Worm (Caenorhabditis elegans): ENCODE results near the gene F26F4.6.

F26F4.6 gene

DNA sequence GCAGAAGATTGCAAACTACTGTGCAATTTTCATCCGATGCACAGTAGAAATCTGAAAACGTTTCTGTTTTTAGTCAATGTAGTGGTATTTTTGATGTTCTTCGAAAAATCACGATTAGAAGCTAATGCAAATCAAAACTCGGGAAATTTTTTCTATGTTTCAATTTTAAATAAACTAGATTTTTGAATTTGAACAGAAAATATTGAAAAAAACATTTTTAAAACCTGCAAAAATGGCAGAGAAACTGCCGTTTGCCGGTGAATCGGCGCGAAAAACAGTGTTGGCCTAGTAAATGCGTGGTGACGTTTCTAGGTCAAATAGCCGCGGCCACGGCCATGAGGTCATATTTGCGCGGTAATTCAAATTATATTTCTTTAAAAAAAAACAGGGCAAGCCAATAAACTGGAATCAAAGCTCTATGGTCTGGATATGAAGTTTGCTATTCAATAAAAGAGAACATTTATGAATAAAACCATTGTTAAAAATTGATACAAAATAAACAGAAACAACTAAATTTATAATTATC lies 36.8 kb upstream of the F26F4.6 start, which contains the start of gene set-2 (continued):
- TF ChIP-seq akir-1 (GFP tag; optimal IDR thresholded peaks at IDR 0.05) (no peak), unc-62 (GFP tag; optimal IDR thresholded peaks at IDR 0.05) (no peak), ceh-79 (tag; optimal IDR thresholded peaks at IDR 0.05) (no peak), sdz-38 (tag; optimal IDR thresholded peaks at IDR 0.05) (no peak), attf-6 (GFP tag; IDR thresholded peaks at IDR 0.05) (peak; percentile 29; the same call in 1 of the 2 replicates), ZK185.1 (tag; optimal IDR thresholded peaks at IDR 0.05; ENCODE audit: poor library complexity, severe bottlenecking) (peak; percentile 93), Y95B8A.8 (GFP tag; IDR thresholded peaks at IDR 0.05) (peak; percentile 89), xnd-1 (tag; optimal IDR thresholded peaks at IDR 0.05) (peak; percentile 58), pha-4 (tag; optimal IDR thresholded peaks at IDR 0.05) (no peak), K11D2.4 (GFP tag; IDR thresholded peaks at IDR 0.05) (peak; percentile 58; the same call in 1 of the 2 replicates), F52B5.7 (tag; optimal IDR thresholded peaks at IDR 0.05) (no peak), Y53G8AR.9 (GFP tag; conservative IDR thresholded peaks at IDR 0.05) (peak; percentile 51; the same call in 1 of the 2 replicates), let-526 (GFP tag; IDR thresholded peaks at IDR 0.05) (peak; percentile 86), aptf-3 (GFP tag; IDR thresholded peaks at IDR 0.05) (no peak), mxl-1 (tag; optimal IDR thresholded peaks at IDR 0.05) (no peak), egl-44 (GFP tag; IDR thresholded peaks at IDR 0.05) (peak; percentile 69; the same call in 1 of the 2 replicates), hlh-12 (tag; optimal IDR thresholded peaks at IDR 0.05) (no peak), him-1 (tag; optimal IDR thresholded peaks at IDR 0.05) (peak; percentile 3), athp-1 (tag; optimal IDR thresholded peaks at IDR 0.05) (peak; percentile 75), snpc-4 (GFP tag; optimal IDR thresholded peaks at IDR 0.05) (peak; percentile 16), snpc-4 (tag; optimal IDR thresholded peaks at IDR 0.05) (peak in 1 of 4 experiments; percentile 37), egl-18 (GFP tag; IDR thresholded peaks at IDR 0.05) (no peak), lsy-27 (tag; optimal IDR thresholded peaks at IDR 0.05; ENCODE audit: borderline replicate concordance, insufficient read depth) (no peak), Y53F4B.3 (GFP tag; IDR thresholded peaks at IDR 0.05) (no peak), hsf-1 (GFP tag; IDR thresholded peaks at IDR 0.05) (0 out of 2 replicates have a peak, but pooled peaks have one; percentile 19), aptf-2 (GFP tag; conservative IDR thresholded peaks at IDR 0.05) (0 out of 2 replicates have a peak, but pooled peaks have one; percentile 41), dpl-1 (GFP tag; optimal IDR thresholded peaks at IDR 0.05) (peak; percentile 92), sea-2 (GFP tag; IDR thresholded peaks at IDR 0.05) (no peak), ztf-18 (tag; optimal IDR thresholded peaks at IDR 0.05) (peak; percentile 74), gei-17 (GFP tag; optimal IDR thresholded peaks at IDR 0.05) (no peak), nfya-1 (tag; optimal IDR thresholded peaks at IDR 0.05; ENCODE audit: borderline replicate concordance, insufficient read depth) (no peak), nhr-27 (tag; optimal IDR thresholded peaks at IDR 0.05) (no peak)

- TF ChIP-seq Y53G8AR.9 (GFP tag; conservative IDR thresholded peaks at IDR 0.05) (no peak), lin-40 (tag; optimal IDR thresholded peaks at IDR 0.05) (no peak), nhr-179 (tag; optimal IDR thresholded peaks at IDR 0.05) (no peak), sdz-38 (tag; optimal IDR thresholded peaks at IDR 0.05) (no peak), F55B11.4 (tag; optimal IDR thresholded peaks at IDR 0.05; ENCODE audit: borderline replicate concordance, insufficient read depth) (no peak), die-1 (tag; optimal IDR thresholded peaks at IDR 0.05) (no peak)
Observed at ce11 chrIII:4924134-4924533, 30.7 kb upstream of the F26F4.6 start.

DNA sequence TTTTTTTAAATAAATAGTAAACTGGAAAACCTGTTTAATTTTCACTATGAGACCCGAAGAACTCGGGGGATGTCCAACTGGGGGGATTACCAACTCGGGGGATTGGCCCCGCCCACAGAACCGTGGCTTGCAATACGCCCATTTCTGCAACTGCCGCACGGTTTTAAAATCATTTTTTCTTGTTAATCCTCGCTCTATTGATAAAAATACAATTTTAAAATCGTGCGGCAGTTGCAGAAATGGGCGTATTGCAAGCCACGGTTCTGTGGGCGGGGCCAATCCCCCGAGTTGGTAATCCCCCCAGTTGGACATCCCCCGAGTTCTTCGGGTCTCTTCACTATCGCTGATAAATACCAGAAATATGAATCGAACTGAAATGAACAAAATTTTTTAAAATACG lies 28.6 kb upstream of the F26F4.6 start, which contains the start of gene mmab-1:
Gene mmab-1, minus strand, starts transcription at position 95 of the 400 bp plus-strand sequence.
- TF ChIP-seq attf-3 (GFP tag; conservative IDR thresholded peaks at IDR 0.05) (peak; percentile 18; the same call in 1 of the 2 replicates), ztf-26 (tag; optimal IDR thresholded peaks at IDR 0.05) (peak; percentile 8), cebp-2 (GFP tag; IDR thresholded peaks at IDR 0.05) (0 out of 2 replicates have a peak, but pooled peaks have one; percentile 10), zfh-2 (GFP tag; conservative IDR thresholded peaks at IDR 0.05) (0 out of 2 replicates have a peak, but pooled peaks have one; percentile 34), nhr-120 (GFP tag; IDR thresholded peaks at IDR 0.05) (0 out of 2 replicates have a peak, but pooled peaks have one; percentile 76), K11D2.4 (GFP tag; IDR thresholded peaks at IDR 0.05) (peak; percentile 73), Y95B8A.8 (GFP tag; IDR thresholded peaks at IDR 0.05) (0 out of 2 replicates have a peak, but pooled peaks have one; percentile 12), lin-26 (GFP tag; IDR thresholded peaks at IDR 0.05) (peak; percentile 18; the same call in 1 of the 2 replicates), attf-5 (GFP tag; optimal IDR thresholded peaks at IDR 0.05) (peak; percentile 34), Y67H2A.10 (GFP tag; conservative IDR thresholded peaks at IDR 0.05) (peak; percentile 42; the same call in 1 of the 2 replicates), C17E4.6 (GFP tag; IDR thresholded peaks at IDR 0.05) (peak; percentile 21; the same call in 1 of the 2 replicates), lin-54 (GFP tag; optimal IDR thresholded peaks at IDR 0.05) (peak; percentile 11), egrh-3 (GFP tag; IDR thresholded peaks at IDR 0.05) (peak; percentile 34), ztf-18 (tag; optimal IDR thresholded peaks at IDR 0.05) (peak; percentile 6)
